Worm (Caenorhabditis elegans) whole organism, L1 larva: ENCODE measurements around the gene eri-1.

Experiments used
- C04F5.9 ChIP-seq: sonication (generic microtip); optimal IDR thresholded peaks from 2 replicates; lab custom pipeline; 2016; ENCODE audit warnings: missing genetic modification characterization, missing compliant biosample characterization
- C16A3.4 ChIP-seq: fragments of 150-350 bp; optimal IDR thresholded peaks from 2 replicates; lab custom pipeline; 2014; ENCODE audit warnings: missing biosample characterization, missing genetic modification characterization
- C34B4.2 ChIP-seq: sonication (generic microtip); optimal IDR thresholded peaks from 2 replicates; lab custom pipeline; 2017; ENCODE audit warnings: mild to moderate bottlenecking, missing genetic modification characterization, missing compliant biosample characterization
- F16B12.6 ChIP-seq: fragments of 150-350 bp; optimal IDR thresholded peaks from 2 replicates; lab custom pipeline; 2014; ENCODE audit warnings: missing biosample characterization, missing genetic modification characterization
- alr-1 ChIP-seq: fragments of 200-800 bp; sonication (Bioruptor generic); optimal IDR thresholded peaks from 2 replicates; lab custom pipeline; 2018; ENCODE audit warnings: borderline replicate concordance, mild to moderate bottlenecking, missing genetic modification characterization, missing compliant biosample characterization
- ama-1 ChIP-seq: fragments of 150-350 bp; optimal IDR thresholded peaks from 2 replicates; lab custom pipeline; 2014
- ceh-63 ChIP-seq: fragments of 200-800 bp; sonication (Bioruptor generic); optimal IDR thresholded peaks from 2 replicates; lab custom pipeline; 2018; ENCODE audit warnings: mild to moderate bottlenecking, missing genetic modification characterization, missing compliant biosample characterization
- ceh-82 ChIP-seq, 3 experiments: fragments of 150-350 bp in 1 of 3; sonication (generic microtip) in 2 of 3; optimal IDR thresholded peaks; 2 replicates each; lab custom pipeline; 2014 to 2017; ENCODE audit warnings: missing biosample characterization in 3 of 3, missing genetic modification characterization in 3 of 3
- ces-1 ChIP-seq: fragments of 150-350 bp; optimal IDR thresholded peaks from 2 replicates; lab custom pipeline; 2014; ENCODE audit warnings: missing biosample characterization, missing genetic modification reagents, missing genetic modification characterization
- dpl-1 ChIP-seq, 3 experiments: fragments of 150-350 bp in 2 of 3; sonication (generic microtip) in 1 of 3; optimal IDR thresholded peaks; 2 replicates each; lab custom pipeline; 2014 to 2017; ENCODE audit warnings: missing biosample characterization in 3 of 3, missing genetic modification characterization in 3 of 3, missing genetic modification reagents in 3 of 3
- dsc-1 ChIP-seq: sonication (generic microtip); optimal IDR thresholded peaks from 2 replicates; lab custom pipeline; 2016; ENCODE audit warnings: mild to moderate bottlenecking, missing genetic modification characterization, missing compliant biosample characterization
- efl-1 ChIP-seq, 4 experiments: fragments of 150-350 bp; optimal IDR thresholded peaks in 3 of 4; peaks in 1 of 4; 1 replicate in 1 of 4; 2 replicates in 3 of 4; lab custom pipeline; 2014; ENCODE audit warnings: missing biosample characterization in 2 of 4, missing genetic modification characterization in 2 of 4, missing genetic modification reagents in 2 of 4
- elt-2 ChIP-seq: sonication (generic microtip); optimal IDR thresholded peaks from 2 replicates; lab custom pipeline; 2016; ENCODE audit warnings: missing genetic modification characterization, mild to moderate bottlenecking, inconsistent platforms, missing compliant biosample characterization, missing genetic modification reagents
- fkh-10 ChIP-seq: sonication (generic microtip); optimal IDR thresholded peaks from 2 replicates; lab custom pipeline; 2017; ENCODE audit warnings: missing biosample characterization, missing genetic modification reagents, missing genetic modification characterization
- fkh-8 ChIP-seq: sonication (generic microtip); optimal IDR thresholded peaks from 2 replicates; lab custom pipeline; 2016; ENCODE audit warnings: mild to moderate bottlenecking, missing genetic modification characterization, missing compliant biosample characterization
- lin-15B ChIP-seq: fragments of 150-350 bp; sonication (generic microtip); optimal IDR thresholded peaks from 3 replicates; lab custom pipeline; 2014; ENCODE audit warnings: missing biosample characterization, missing genetic modification characterization
- lin-35 ChIP-seq, 2 experiments: fragments of 150-350 bp; optimal IDR thresholded peaks; 2 replicates each; lab custom pipeline; 2014; ENCODE audit warnings: missing biosample characterization in 2 of 2, missing genetic modification characterization in 2 of 2, missing genetic modification reagents in 2 of 2
- mab-9 ChIP-seq: fragments of 200-800 bp; sonication (Bioruptor generic); IDR thresholded peaks from 2 replicates; pipeline ENCODE4 v1.3.6; 2022; ENCODE audit warnings: missing genetic modification reagents, missing genetic modification characterization, missing compliant biosample characterization
- mdl-1 ChIP-seq, 2 experiments: fragments of 150-350 bp; optimal IDR thresholded peaks; 2 replicates each; lab custom pipeline; 2014 to 2017; ENCODE audit warnings: missing biosample characterization in 2 of 2, missing genetic modification characterization in 2 of 2, inconsistent platforms in 1 of 2
- mep-1 ChIP-seq: fragments of 150-350 bp; optimal IDR thresholded peaks from 2 replicates; lab custom pipeline; 2014; ENCODE audit warnings: missing biosample characterization, missing genetic modification characterization
- nhr-11 ChIP-seq: fragments of 150-350 bp; optimal IDR thresholded peaks from 2 replicates; lab custom pipeline; 2014; ENCODE audit warnings: missing biosample characterization, missing genetic modification characterization
- nhr-19 ChIP-seq: fragments of 200-800 bp; sonication (Bioruptor generic); conservative IDR thresholded peaks from 2 replicates; pipeline ENCODE4 v1.3.6; 2022; ENCODE audit warnings: missing genetic modification characterization, missing compliant biosample characterization
- nhr-20 ChIP-seq: sonication (generic microtip); optimal IDR thresholded peaks from 2 replicates; lab custom pipeline; 2016; ENCODE audit warnings: mild to moderate bottlenecking, missing genetic modification characterization, missing compliant biosample characterization
- nhr-237 ChIP-seq: fragments of 150-350 bp; optimal IDR thresholded peaks from 2 replicates; lab custom pipeline; 2014; ENCODE audit warnings: missing biosample characterization, missing genetic modification characterization
- nhr-47 ChIP-seq: sonication (generic microtip); optimal IDR thresholded peaks from 2 replicates; lab custom pipeline; 2016; ENCODE audit warnings: mild to moderate bottlenecking, missing genetic modification characterization, moderate library complexity, missing compliant biosample characterization
- nhr-77 ChIP-seq: fragments of 150-350 bp; optimal IDR thresholded peaks from 2 replicates; lab custom pipeline; 2014; ENCODE audit warnings: missing biosample characterization, missing genetic modification characterization
- nhr-84 ChIP-seq: sonication (generic microtip); optimal IDR thresholded peaks from 2 replicates; lab custom pipeline; 2017; ENCODE audit warnings: missing biosample characterization, missing genetic modification characterization
- nhr-85 ChIP-seq: sonication (generic microtip); peaks from one replicate; lab custom pipeline; 2016; ENCODE audit warnings: missing genetic modification characterization, inconsistent platforms, missing compliant biosample characterization
- pag-3 ChIP-seq: sonication (generic microtip); optimal IDR thresholded peaks from 2 replicates; lab custom pipeline; 2017; ENCODE audit warnings: missing genetic modification characterization, mild to moderate bottlenecking, missing compliant biosample characterization, antibody characterized with exemption, borderline replicate concordance; ENCODE audit not compliant: insufficient read depth
- pax-3 ChIP-seq: fragments of 200-800 bp; sonication (Bioruptor generic); optimal IDR thresholded peaks from 2 replicates; lab custom pipeline; 2018; ENCODE audit warnings: mild to moderate bottlenecking, missing genetic modification characterization, moderate library complexity, missing compliant biosample characterization
- pqm-1 ChIP-seq: sonication (generic microtip); optimal IDR thresholded peaks from 3 replicates; lab custom pipeline; 2017; ENCODE audit warnings: missing biosample characterization, missing genetic modification characterization
- rnt-1 ChIP-seq: sonication (generic microtip); optimal IDR thresholded peaks from 2 replicates; lab custom pipeline; 2016; ENCODE audit warnings: mild to moderate bottlenecking, missing genetic modification characterization, moderate library complexity, missing compliant biosample characterization
- snpc-4 ChIP-seq: fragments of 150-350 bp; optimal IDR thresholded peaks from 2 replicates; lab custom pipeline; 2014; ENCODE audit warnings: missing biosample characterization, missing genetic modification characterization
- snu-23 ChIP-seq: sonication (generic microtip); optimal IDR thresholded peaks from 2 replicates; lab custom pipeline; 2016; ENCODE audit warnings: missing genetic modification characterization, missing compliant biosample characterization
- sptf-1 ChIP-seq: fragments of 150-350 bp; optimal IDR thresholded peaks from 2 replicates; lab custom pipeline; 2014; ENCODE audit warnings: missing biosample characterization, missing genetic modification characterization
- sup-37 ChIP-seq: fragments of 200-800 bp; sonication (Bioruptor generic); optimal IDR thresholded peaks from 2 replicates; lab custom pipeline; 2018; ENCODE audit warnings: mild to moderate bottlenecking, missing genetic modification characterization, missing compliant biosample characterization
- tbx-2 ChIP-seq: sonication (generic microtip); optimal IDR thresholded peaks from 2 replicates; lab custom pipeline; 2016; ENCODE audit warnings: missing genetic modification characterization, missing compliant biosample characterization
- tlp-1 ChIP-seq: fragments of 150-350 bp; optimal IDR thresholded peaks from 2 replicates; lab custom pipeline; 2014; ENCODE audit warnings: missing biosample characterization, missing genetic modification characterization
- unc-98 ChIP-seq: fragments of 200-800 bp; sonication (Bioruptor generic); IDR thresholded peaks from 2 replicates; pipeline ENCODE4 v1.3.6; 2022; ENCODE audit warnings: missing genetic modification characterization, missing compliant biosample characterization
- vab-15 ChIP-seq: sonication (generic microtip); optimal IDR thresholded peaks from 2 replicates; lab custom pipeline; 2017; ENCODE audit warnings: missing genotype, mild to moderate bottlenecking, missing genetic modification characterization, missing compliant biosample characterization
- xbp-1 ChIP-seq: sonication (generic microtip); optimal IDR thresholded peaks from 2 replicates; lab custom pipeline; 2016; ENCODE audit warnings: missing genetic modification characterization, missing compliant biosample characterization
- ztf-11 ChIP-seq, 2 experiments: sonication (generic microtip); optimal IDR thresholded peaks; 2 replicates each; lab custom pipeline; 2016 to 2017; ENCODE audit warnings: missing genetic modification characterization in 2 of 2, missing biosample characterization in 1 of 2, missing compliant biosample characterization in 1 of 2

Gene eri-1

DNA sequence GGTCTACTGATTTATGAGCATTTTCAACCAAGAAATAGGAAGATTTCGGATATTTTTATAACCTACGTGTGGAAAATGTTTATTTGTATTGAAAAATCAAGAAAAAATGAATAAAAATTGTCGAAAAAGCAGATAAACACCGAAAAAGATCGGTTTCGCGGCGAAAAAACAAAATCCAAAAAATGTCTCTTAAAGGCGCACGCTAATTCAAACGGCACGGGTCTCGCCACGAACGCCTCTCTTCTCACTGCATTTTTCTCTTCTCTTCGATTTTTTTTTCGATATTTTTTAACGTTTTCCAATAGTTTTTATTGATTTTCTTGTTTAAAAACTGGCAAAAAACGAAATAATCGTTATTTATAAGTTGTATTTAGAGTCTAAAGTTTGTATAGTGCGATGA lies 5.8 kb upstream of the eri-1 start (continued):
- TF ChIP-seq C16A3.4 (peak; percentile 53), nhr-20 (tag; lab: Kevin White, UChicago) (no peak), pag-3 (tag; lab: Kevin White, UChicago) (no peak), nhr-84 (tag; lab: Kevin White, UChicago) (no peak), lin-35 (GFP tag; optimal IDR thresholded peaks at IDR 0.05; lab: Kevin White, UChicago) (peak; percentile 71 to 77), nhr-47 (tag; lab: Kevin White, UChicago) (peak; percentile 28), snu-23 (peak; percentile 40), lin-15B (tag; lab: Kevin White, UChicago) (peak; percentile 5), nhr-85 (no peak), mep-1 (tag; lab: Kevin White, UChicago) (no peak), ceh-82 (tag; optimal IDR thresholded peaks at IDR 0.05; lab: Kevin White, UChicago) (peak in 2 of 3 experiments; percentile 12 to 54), efl-1 (optimal IDR thresholded peaks at IDR 0.05; lab: Kevin White, UChicago) (peak; percentile 62 to 67), efl-1 (GFP tag; optimal IDR thresholded peaks at IDR 0.05 in 1 of 2; lab: Kevin White, UChicago) (peak; percentile 70 to 88)

DNA sequence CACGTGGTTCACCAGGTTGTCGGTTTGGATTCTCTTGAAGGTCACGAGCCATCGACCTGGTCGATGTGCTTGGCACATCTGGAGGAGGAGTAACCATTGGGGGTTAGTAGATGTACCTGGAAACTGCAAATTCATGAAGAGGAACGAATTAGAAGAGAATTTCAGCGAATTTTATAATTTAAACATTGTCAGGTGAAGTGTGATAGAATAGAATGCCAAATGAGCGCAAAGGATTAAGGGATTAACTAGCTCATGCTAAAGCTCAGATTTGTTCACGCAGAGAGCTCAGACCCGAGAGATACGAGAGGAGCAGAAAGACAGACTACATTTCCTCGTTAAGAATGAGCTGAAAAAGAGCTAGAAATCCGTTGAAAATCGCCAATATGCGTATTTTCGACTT lies 5.3 kb upstream of the eri-1 start, which contains the start of gene daf-18:
TSS of gene daf-18 (minus strand) at position 126 of the 400 bp plus-strand sequence.
- TF ChIP-seq dsc-1 (tag; lab: Kevin White, UChicago), result peak; percentile 55
- no peak for TF ChIP-seq rnt-1
- TF ChIP-seq fkh-8, result peak; percentile 64
- no peak for TF ChIP-seq tlp-1 (tag; lab: Kevin White, UChicago)
- no peak for TF ChIP-seq mdl-1 (tag; optimal IDR thresholded peaks at IDR 0.05; lab: Kevin White, UChicago)
- no peak for TF ChIP-seq alr-1 (tag; lab: Kevin White, UChicago)
- TF ChIP-seq snu-23, result no peak
- TF ChIP-seq vab-15 (tag; lab: Kevin White, UChicago), result no peak

DNA sequence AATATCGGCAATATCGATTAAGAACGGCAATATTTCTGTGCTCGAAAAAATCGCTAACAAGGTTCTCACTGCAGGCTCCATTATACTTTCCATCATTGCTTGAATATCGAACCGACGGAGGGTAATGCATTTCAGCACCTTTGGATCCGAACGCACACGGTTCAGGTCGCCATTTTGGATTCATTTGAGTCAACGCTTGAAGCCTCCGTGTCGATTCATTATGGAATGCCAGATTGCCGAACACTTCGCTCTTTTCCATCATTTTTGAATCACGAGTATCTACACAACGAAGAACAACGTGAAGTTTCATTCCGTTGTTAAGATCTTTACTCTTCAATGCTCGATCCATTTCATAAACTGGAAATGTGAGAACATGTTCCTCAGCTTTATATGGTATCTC lies 2.4 kb upstream of the eri-1 start:
- no peak for TF ChIP-seq mab-9 (GFP tag; lab: Robert Waterston, UW)
- TF ChIP-seq nhr-237 (tag; lab: Kevin White, UChicago), result no peak
- no peak for TF ChIP-seq unc-98 (GFP tag; lab: Robert Waterston, UW)
- TF ChIP-seq dsc-1 (tag; lab: Kevin White, UChicago), result no peak
- TF ChIP-seq F16B12.6 (tag; lab: Kevin White, UChicago), result no peak
- no peak for TF ChIP-seq ama-1
- TF ChIP-seq, all 84 proteins: peak for 0

DNA sequence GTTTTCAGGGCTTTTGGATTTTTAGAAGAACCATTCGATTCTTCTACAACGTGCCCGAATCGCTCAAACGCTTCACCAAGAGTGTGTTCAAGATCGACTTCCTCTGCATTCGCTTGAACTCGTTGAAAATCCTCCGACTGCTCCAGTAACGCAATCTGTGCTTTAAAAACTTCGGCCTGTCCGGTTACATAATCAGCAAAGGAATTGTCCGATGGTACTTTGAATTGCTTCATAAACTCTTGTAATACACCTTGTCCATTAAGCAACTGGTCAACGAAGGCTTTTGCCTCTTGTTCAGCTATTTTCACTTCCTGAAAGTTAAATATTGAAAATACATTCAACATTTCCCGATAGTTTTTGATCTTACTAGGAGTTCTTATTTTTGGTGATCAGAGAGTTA lies 928 bp upstream of the eri-1 start:
- TF ChIP-seq unc-98 (GFP tag; lab: Robert Waterston, UW) (no peak), efl-1 (optimal IDR thresholded peaks at IDR 0.05; lab: Kevin White, UChicago) (no peak), efl-1 (GFP tag; optimal IDR thresholded peaks at IDR 0.05 in 1 of 2; lab: Kevin White, UChicago) (peak in 1 of 2 experiments; percentile 86)

DNA sequence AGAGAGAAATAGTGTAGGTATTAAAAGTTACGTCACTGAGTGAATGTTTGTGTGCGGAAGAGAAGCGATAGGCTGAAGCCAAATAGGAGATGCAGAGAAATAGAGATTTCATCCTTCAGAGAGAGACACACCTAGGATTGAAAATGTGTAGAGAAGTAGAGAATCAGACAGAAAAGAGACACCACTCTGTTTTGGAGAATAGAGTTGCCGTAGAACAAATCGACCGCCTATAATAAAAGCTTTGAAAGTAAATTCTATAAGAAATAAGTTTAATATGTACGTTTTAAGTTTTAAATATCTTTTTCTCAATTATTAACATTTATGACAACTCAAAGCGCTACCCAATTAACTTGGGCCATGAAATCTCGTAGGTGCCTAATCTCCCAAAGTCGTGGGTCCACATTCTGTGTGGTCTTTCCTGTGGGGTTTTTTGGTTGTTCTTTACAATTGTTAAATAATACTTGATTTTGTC lies 9.3 kb downstream of the eri-1 start, which contains the start of gene T07A9.12:
TSS of gene T07A9.12 (plus strand) at position 448 of the 472 bp plus-strand sequence.
- TF ChIP-seq sup-37 (no peak), nhr-77 (tag; lab: Kevin White, UChicago) (peak; percentile 55), ztf-11 (tag; optimal IDR thresholded peaks at IDR 0.05; lab: Kevin White, UChicago) (peak in 1 of 2 experiments; percentile 43), ceh-63 (no peak), pax-3 (tag; lab: Kevin White, UChicago) (peak; percentile 81), vab-15 (tag; lab: Kevin White, UChicago) (peak; percentile 83), nhr-47 (tag; lab: Kevin White, UChicago) (peak; percentile 81), C04F5.9 (tag; lab: Kevin White, UChicago) (peak; percentile 51), tbx-2 (tag; lab: Kevin White, UChicago) (peak; percentile 82), C34B4.2 (no peak), nhr-85 (peak; percentile 78), nhr-11 (tag; lab: Kevin White, UChicago) (no peak), C16A3.4 (peak; percentile 85), sptf-1 (no peak), nhr-237 (tag; lab: Kevin White, UChicago) (peak; percentile 42), fkh-10 (GFP tag; lab: Kevin White, UChicago) (peak; percentile 5), alr-1 (tag; lab: Kevin White, UChicago) (no peak), snpc-4 (tag; lab: Kevin White, UChicago) (no peak), mab-9 (GFP tag; lab: Robert Waterston, UW) (no peak), ama-1 (no peak), ces-1 (no peak), snu-23 (peak; percentile 91), xbp-1 (peak; percentile 69), dpl-1 (GFP tag; optimal IDR thresholded peaks at IDR 0.05; lab: Kevin White, UChicago) (peak; percentile 38 to 42 (median 42)), pqm-1 (tag; lab: Kevin White, UChicago) (peak; percentile 0), nhr-19 (GFP tag; lab: Robert Waterston, UW) (peak; percentile 73), elt-2 (tag; lab: Kevin White, UChicago) (peak; percentile 66), pag-3 (tag; lab: Kevin White, UChicago) (no peak)
